Worm (Caenorhabditis elegans): ENCODE data around the gene ssp-10.

ssp-10 gene

ce11 chrIV:9867915-9868314 is 17.1 kb upstream of the ssp-10 start:
- TF ChIP-seq dao-5 (tag; optimal IDR thresholded peaks at IDR 0.05) (no peak), him-1 (tag; optimal IDR thresholded peaks at IDR 0.05) (no peak), W03F9.2 (tag; optimal IDR thresholded peaks at IDR 0.05) (no peak)

- TF ChIP-seq him-1 (tag; optimal IDR thresholded peaks at IDR 0.05) (no peak), dao-5 (tag; optimal IDR thresholded peaks at IDR 0.05) (no peak), W03F9.2 (tag; optimal IDR thresholded peaks at IDR 0.05) (no peak)
Measured at ce11 chrIV:9866865-9867264, 16.0 kb upstream of the ssp-10 start.

ce11 chrIV:9864778-9865177 is 13.9 kb upstream of the ssp-10 start, which contains the start of the genes K07F5.15 and K07F5.22:
Gene K07F5.15, plus strand, starts transcription at chrIV:9865078.
Gene K07F5.22, plus strand, starts transcription at chrIV:9865078.
- no peak for TF ChIP-seq dao-5 (tag; optimal IDR thresholded peaks at IDR 0.05)
- no peak for TF ChIP-seq him-1 (tag; optimal IDR thresholded peaks at IDR 0.05)
- TF ChIP-seq W03F9.2 (tag; optimal IDR thresholded peaks at IDR 0.05) = no peak

DNA sequence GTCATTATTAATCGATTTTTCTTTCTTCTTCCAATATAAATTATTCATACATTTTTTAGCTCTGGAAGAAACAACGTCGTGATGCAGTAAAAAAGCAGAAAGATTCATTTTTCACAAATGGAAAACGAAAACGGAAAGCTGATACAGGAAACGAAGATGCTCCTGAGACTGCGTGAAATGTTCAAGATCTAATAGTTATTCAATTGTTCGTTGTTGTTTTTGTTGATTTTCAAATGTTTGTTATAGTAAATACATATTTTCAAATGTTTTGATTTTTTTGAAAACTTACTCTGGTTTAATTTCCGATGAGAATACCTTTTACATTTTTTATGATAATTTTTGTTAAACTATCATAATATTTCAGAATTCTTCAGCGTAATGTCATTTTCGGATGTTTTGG is 13.0 kb upstream of the ssp-10 start, which contains the start of gene K07F5.16:
Gene K07F5.16, plus strand, starts transcription at position 301 of the 400 bp plus-strand sequence.
- TF ChIP-seq dao-5 (tag; optimal IDR thresholded peaks at IDR 0.05) (no peak), him-1 (tag; optimal IDR thresholded peaks at IDR 0.05) (no peak), W03F9.2 (tag; optimal IDR thresholded peaks at IDR 0.05) (no peak)

- TF ChIP-seq dao-5 (tag; optimal IDR thresholded peaks at IDR 0.05) (no peak), W03F9.2 (tag; optimal IDR thresholded peaks at IDR 0.05) (no peak), him-1 (tag; optimal IDR thresholded peaks at IDR 0.05) (no peak)
Measured at ce11 chrIV:9861921-9862320, 11.1 kb upstream of the ssp-10 start, which contains the start of gene K07F5.14. Gene K07F5.14, plus strand, starts transcription at chrIV:9862221.

DNA sequence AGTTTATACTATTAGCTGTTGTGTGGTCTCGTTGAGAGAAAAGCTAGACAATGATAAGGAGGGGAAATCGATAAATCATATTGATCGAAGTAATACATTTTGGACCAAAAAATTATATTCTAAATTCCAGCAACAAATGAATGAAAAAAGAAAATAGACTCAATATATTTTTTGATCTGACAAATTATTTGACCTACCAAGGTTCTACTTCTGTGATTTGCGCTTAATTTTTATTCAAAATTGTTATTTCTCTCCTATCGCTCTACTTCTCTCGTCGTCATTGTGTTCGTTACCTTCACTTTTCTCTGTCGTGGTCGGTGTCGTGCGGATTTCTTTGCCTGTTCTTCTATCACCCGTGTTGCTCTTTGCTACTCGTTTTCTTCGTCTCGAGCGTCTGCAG is 8.1 kb upstream of the ssp-10 start:
- TF ChIP-seq him-1 (tag; optimal IDR thresholded peaks at IDR 0.05) (no peak), W03F9.2 (tag; optimal IDR thresholded peaks at IDR 0.05) (no peak), dao-5 (tag; optimal IDR thresholded peaks at IDR 0.05) (no peak)

DNA sequence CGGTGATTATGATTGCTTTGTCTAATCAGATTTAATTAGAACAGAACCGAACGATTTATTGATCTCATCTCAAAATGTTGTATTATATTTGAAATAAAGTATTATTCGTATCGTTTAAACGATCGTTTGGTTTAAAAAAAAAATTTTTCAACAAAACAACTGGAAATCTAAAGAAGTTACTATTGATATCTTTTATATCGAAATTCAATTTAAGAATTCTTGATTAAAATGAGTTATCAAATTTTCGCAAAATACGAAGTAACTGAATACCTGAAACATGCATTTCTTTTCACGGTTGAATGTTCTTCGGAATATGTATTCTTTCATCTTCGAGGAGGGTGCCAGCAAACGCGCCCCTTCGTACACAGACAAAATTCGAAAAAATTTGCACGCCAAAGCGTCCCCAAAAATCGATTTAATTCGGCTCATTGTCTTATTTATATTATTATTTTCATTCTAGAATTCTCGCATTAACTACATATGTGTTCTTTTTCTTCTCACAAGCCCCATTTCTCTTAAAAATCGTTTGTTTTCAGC is 7.2 kb upstream of the ssp-10 start, which contains the start of gene npp-1:
Gene npp-1, plus strand, starts transcription at position 537 of the 537 bp plus-strand sequence.
- TF ChIP-seq him-1 (tag; optimal IDR thresholded peaks at IDR 0.05) = no peak
- TF ChIP-seq W03F9.2 (tag; optimal IDR thresholded peaks at IDR 0.05) = peak; percentile 75

ce11 chrIV:9855712-9856111 is 4.9 kb upstream of the ssp-10 start, which contains the start of gene K07F5.12:
Gene K07F5.12, plus strand, starts transcription at chrIV:9856012.
- TF ChIP-seq W03F9.2 (tag; optimal IDR thresholded peaks at IDR 0.05) = no peak
- TF ChIP-seq him-1 (tag; optimal IDR thresholded peaks at IDR 0.05) = no peak
- TF ChIP-seq dao-5 (tag; optimal IDR thresholded peaks at IDR 0.05) = no peak

DNA sequence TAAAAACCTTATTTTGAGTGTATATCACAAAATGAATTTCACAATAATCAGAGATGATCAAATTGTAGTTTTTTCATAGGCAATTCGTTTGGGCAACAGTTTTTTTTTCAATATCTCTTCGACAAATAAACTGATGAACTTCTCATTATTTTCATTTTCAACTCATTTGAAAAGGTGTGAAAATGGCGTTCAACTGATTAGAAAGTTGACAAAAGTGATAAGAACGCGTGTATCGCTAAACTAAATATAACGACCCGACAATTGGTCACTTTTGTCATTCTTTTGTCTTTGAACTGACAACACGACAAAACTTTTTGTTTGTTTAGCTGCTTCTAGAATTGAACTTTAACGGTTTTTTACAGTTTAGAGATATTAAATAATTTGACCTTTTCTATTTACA is 4.1 kb upstream of the ssp-10 start:
- TF ChIP-seq him-1 (tag; optimal IDR thresholded peaks at IDR 0.05) (no peak), dao-5 (tag; optimal IDR thresholded peaks at IDR 0.05) (no peak), W03F9.2 (tag; optimal IDR thresholded peaks at IDR 0.05) (no peak)

ce11 chrIV:9852818-9853466 is 2.1 kb upstream of the ssp-10 start:
- TF ChIP-seq W03F9.2 (tag; optimal IDR thresholded peaks at IDR 0.05) (no peak), dao-5 (tag; optimal IDR thresholded peaks at IDR 0.05) (no peak), him-1 (tag; optimal IDR thresholded peaks at IDR 0.05) (no peak)

ce11 chrIV:9852250-9852649 is 1.4 kb upstream of the ssp-10 start, which contains the start of gene ssq-1:
Gene ssq-1, plus strand, starts transcription at chrIV:9852550.
- TF ChIP-seq him-1 (tag; optimal IDR thresholded peaks at IDR 0.05) = no peak
- TF ChIP-seq W03F9.2 (tag; optimal IDR thresholded peaks at IDR 0.05) = no peak
- TF ChIP-seq dao-5 (tag; optimal IDR thresholded peaks at IDR 0.05) = no peak

DNA sequence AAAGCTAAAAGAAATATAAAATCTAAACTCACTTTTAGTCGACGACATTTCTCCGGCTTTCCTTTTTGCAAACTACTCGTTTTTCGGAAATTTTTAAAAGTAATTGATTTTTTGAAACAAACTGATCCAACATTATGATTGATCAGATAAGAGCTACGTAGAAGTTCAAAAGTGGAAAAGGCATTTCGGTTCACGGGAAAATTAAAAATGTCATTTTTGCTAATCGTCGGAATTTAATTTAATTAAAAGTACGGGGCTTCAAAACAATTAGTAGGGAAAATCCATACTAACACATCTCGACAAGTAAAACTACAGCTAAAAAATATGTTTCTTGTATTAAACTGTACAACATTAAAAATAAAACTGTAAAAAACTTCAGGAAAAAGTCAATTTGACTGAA is 1.2 kb downstream of the ssp-10 start, which contains the start of gene K07F5.8:
Gene K07F5.8, minus strand, starts transcription at position 101 of the 400 bp plus-strand sequence.
- no peak for TF ChIP-seq him-1 (tag; optimal IDR thresholded peaks at IDR 0.05)
- no peak for TF ChIP-seq W03F9.2 (tag; optimal IDR thresholded peaks at IDR 0.05)
- TF ChIP-seq dao-5 (tag; optimal IDR thresholded peaks at IDR 0.05) = no peak

DNA sequence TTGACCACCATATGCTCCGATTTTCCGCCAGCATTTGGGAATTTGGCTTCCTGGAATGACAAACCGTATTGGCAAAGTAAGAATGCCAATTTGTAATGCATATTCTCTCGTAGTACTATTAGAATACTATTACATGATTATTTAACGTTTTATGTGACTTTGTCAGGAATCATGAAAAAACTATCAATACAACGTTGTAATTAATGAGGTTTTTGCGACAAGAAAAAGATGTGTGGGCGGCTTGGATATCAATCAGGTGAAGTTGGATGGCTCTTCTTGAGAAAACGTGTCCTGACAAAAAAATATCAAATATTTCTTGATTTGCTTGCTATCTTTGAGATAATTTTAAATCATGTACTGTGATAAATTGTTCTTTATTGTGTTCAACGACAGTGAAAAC is 2.8 kb downstream of the ssp-10 start, which contains the start of gene K07F5.7:
Gene K07F5.7, minus strand, starts transcription at position 101 of the 400 bp plus-strand sequence.
- no peak for TF ChIP-seq W03F9.2 (tag; optimal IDR thresholded peaks at IDR 0.05)
- no peak for TF ChIP-seq him-1 (tag; optimal IDR thresholded peaks at IDR 0.05)
- TF ChIP-seq dao-5 (tag; optimal IDR thresholded peaks at IDR 0.05) = no peak

- TF ChIP-seq W03F9.2 (tag; optimal IDR thresholded peaks at IDR 0.05) (no peak), dao-5 (tag; optimal IDR thresholded peaks at IDR 0.05) (no peak), him-1 (tag; optimal IDR thresholded peaks at IDR 0.05) (no peak)
Measured at ce11 chrIV:9846574-9846973, 4.3 kb downstream of the ssp-10 start, which contains the start of gene K07F5.6. Gene K07F5.6, minus strand, starts transcription at chrIV:9846674.

All from whole organism, L4/young adult.